Worm (Caenorhabditis elegans) whole organism, mixed stage, embryonic: ENCODE measurements around the gene ttc-17.

Experiments used
- ceh-43 ChIP-seq: fragments of 200-800 bp; sonication (Bioruptor generic); optimal IDR thresholded peaks from 2 replicates; lab custom pipeline; 2018; ENCODE audit warnings: mild to moderate bottlenecking, missing genetic modification characterization, moderate library complexity, missing compliant biosample characterization
- cnd-1 ChIP-seq: fragments of 200-800 bp; sonication (Bioruptor generic); optimal IDR thresholded peaks from 2 replicates; lab custom pipeline; 2018; ENCODE audit warnings: mild to moderate bottlenecking, missing genetic modification characterization, missing compliant biosample characterization
- drap-1 ChIP-seq: fragments of 200-800 bp; sonication (Bioruptor generic); optimal IDR thresholded peaks from 3 replicates; lab custom pipeline; 2018; ENCODE audit warnings: mild to moderate bottlenecking, missing genetic modification characterization, missing compliant biosample characterization
- elt-1 ChIP-seq: sonication (generic microtip); optimal IDR thresholded peaks from 2 replicates; lab custom pipeline; 2017; ENCODE audit warnings: missing genetic modification characterization, mild to moderate bottlenecking, missing compliant biosample characterization, antibody characterized with exemption, moderate library complexity, borderline replicate concordance; ENCODE audit not compliant: insufficient read depth
- elt-3 ChIP-seq: fragments of 150-350 bp; optimal IDR thresholded peaks from 2 replicates; lab custom pipeline; 2014; ENCODE audit warnings: missing biosample characterization, missing genetic modification characterization
- flh-1 ChIP-seq: fragments of 200-800 bp; sonication (Bioruptor generic); optimal IDR thresholded peaks from 2 replicates; lab custom pipeline; 2018; ENCODE audit warnings: mild to moderate bottlenecking, missing genetic modification characterization, moderate library complexity, missing compliant biosample characterization
- ham-2 ChIP-seq: fragments of 200-800 bp; sonication (Bioruptor generic); optimal IDR thresholded peaks from 2 replicates; lab custom pipeline; 2018; ENCODE audit warnings: mild to moderate bottlenecking, missing genetic modification characterization, missing compliant biosample characterization
- lsy-2 ChIP-seq: fragments of 150-350 bp; optimal IDR thresholded peaks from 2 replicates; lab custom pipeline; 2014; ENCODE audit warnings: missing biosample characterization, missing genetic modification characterization
- mab-5 ChIP-seq: fragments of 150-350 bp; optimal IDR thresholded peaks from 2 replicates; lab custom pipeline; 2014; ENCODE audit warnings: missing biosample characterization, missing genetic modification characterization
- nhr-12 ChIP-seq: fragments of 150-350 bp; optimal IDR thresholded peaks from 2 replicates; lab custom pipeline; 2014; ENCODE audit warnings: missing biosample characterization, missing genetic modification characterization
- nhr-237 ChIP-seq: fragments of 150-350 bp; optimal IDR thresholded peaks from 2 replicates; lab custom pipeline; 2014; ENCODE audit warnings: missing biosample characterization, missing genetic modification characterization
- nhr-28 ChIP-seq: fragments of 150-350 bp; optimal IDR thresholded peaks from 2 replicates; lab custom pipeline; 2014; ENCODE audit warnings: missing biosample characterization, missing genetic modification characterization
- sem-2 ChIP-seq: fragments of 200-800 bp; sonication (Bioruptor generic); optimal IDR thresholded peaks from 2 replicates; lab custom pipeline; 2018; ENCODE audit warnings: mild to moderate bottlenecking, missing genetic modification characterization, missing compliant biosample characterization

The ttc-17 gene

ce11 chrV:9009175-9009574, 52.3 kb downstream of the ttc-17 start, which contains the start of gene srx-2:
TSS of gene srx-2 (plus strand) at chrV:9009475.
- TF ChIP-seq elt-3 (tag; lab: Kevin White, UChicago) (no peak), cnd-1 (tag; lab: Kevin White, UChicago) (no peak), nhr-28 (tag; lab: Kevin White, UChicago) (no peak), nhr-237 (tag; lab: Kevin White, UChicago) (no peak), flh-1 (GFP tag; lab: Kevin White, UChicago) (no peak), drap-1 (GFP tag; lab: Kevin White, UChicago) (no peak), mab-5 (tag; lab: Kevin White, UChicago) (no peak), ceh-43 (no peak), lsy-2 (tag; lab: Kevin White, UChicago) (no peak), ham-2 (GFP tag; lab: Kevin White, UChicago) (no peak), elt-1 (no peak), sem-2 (GFP tag; lab: Kevin White, UChicago) (no peak), nhr-12 (tag; lab: Kevin White, UChicago) (no peak)
- TF ChIP-seq, all 35 proteins: peak for 0
